Fruit fly (Drosophila melanogaster): ENCODE data around the gene CG15317.
A peak's percentile ranks its signal among the peaks of the same experiment; 100 is the strongest.

CG15317 gene

dm6 chrX:9594446-9594845 lies 38.1 kb upstream of the CG15317 start:
- peak; percentile 58 for TF ChIP-seq cwo (GFP tag; optimal IDR thresholded peaks at IDR 0.05)
- TF ChIP-seq gem (tag; optimal IDR thresholded peaks at IDR 0.05) = peak; percentile 10
- no peak for TF ChIP-seq CG8359 (GFP tag; optimal IDR thresholded peaks at IDR 0.05; ENCODE audit: borderline replicate concordance)
- TF ChIP-seq Pdp1 (GFP tag; optimal IDR thresholded peaks at IDR 0.05) = peak in 1 of 2 experiments; percentile 22
- TF ChIP-seq Meics (GFP tag; optimal IDR thresholded peaks at IDR 0.05) = peak; percentile 71

dm6 chrX:9590592-9590991 lies 34.2 kb upstream of the CG15317 start:
- no peak for TF ChIP-seq CG15696 (tag; optimal IDR thresholded peaks at IDR 0.05)
- TF ChIP-seq tgo (GFP tag; IDR thresholded peaks at IDR 0.05) = 0 out of 3 replicates have a peak, but pooled peaks have one; percentile 4
- TF ChIP-seq her (GFP tag; optimal IDR thresholded peaks at IDR 0.05) = no peak
- TF ChIP-seq Lim3 (GFP tag; IDR thresholded peaks at IDR 0.05) = no peak

dm6 chrX:9589928-9590327 lies 33.6 kb upstream of the CG15317 start:
- TF ChIP-seq sens (GFP tag) (peak; percentile 43), CG11723 (GFP tag; optimal IDR thresholded peaks at IDR 0.05) (peak; percentile 36), Hmr (GFP tag; optimal IDR thresholded peaks at IDR 0.05) (peak; percentile 30), Ada2b (GFP tag; IDR thresholded peaks at IDR 0.05) (peak; percentile 29; the same call in 1 of the 2 replicates), CG3281 (GFP tag; optimal IDR thresholded peaks at IDR 0.05) (peak; percentile 56), Rfx (GFP tag; IDR thresholded peaks at IDR 0.05) (peak; percentile 52), corto (GFP tag; optimal IDR thresholded peaks at IDR 0.05) (peak; percentile 45), tin (GFP tag; optimal IDR thresholded peaks at IDR 0.05) (peak; percentile 9), Dek (tag; optimal IDR thresholded peaks at IDR 0.05) (peak; percentile 28), NfI (GFP tag; optimal IDR thresholded peaks at IDR 0.05) (peak; percentile 34), pb (GFP tag; optimal IDR thresholded peaks at IDR 0.05) (no peak), CG32772 (GFP tag; IDR thresholded peaks at IDR 0.05) (peak; percentile 26; the same call in 1 of the 2 replicates), Mad (GFP tag; optimal IDR thresholded peaks at IDR 0.05) (no peak), CG2712 (tag; optimal IDR thresholded peaks at IDR 0.05) (peak; percentile 58), Drgx (GFP tag; IDR thresholded peaks at IDR 0.05) (peak; percentile 38; the same call in 1 of the 2 replicates), chif (GFP tag; optimal IDR thresholded peaks at IDR 0.05) (no peak), dpn (GFP tag; optimal IDR thresholded peaks at IDR 0.05) (peak in 1 of 2 experiments; percentile 43), CG9727 (GFP tag; optimal IDR thresholded peaks at IDR 0.05) (peak; percentile 15), Ravus (GFP tag; IDR thresholded peaks at IDR 0.05) (no peak), CG12769 (tag; optimal IDR thresholded peaks at IDR 0.05) (peak; percentile 22), CG2120 (GFP tag; optimal IDR thresholded peaks at IDR 0.05) (peak; percentile 56), CG18619 (GFP tag; optimal IDR thresholded peaks at IDR 0.05) (peak; percentile 47), Lhr (GFP tag; optimal IDR thresholded peaks at IDR 0.05) (no peak), Pdp1 (GFP tag; optimal IDR thresholded peaks at IDR 0.05) (peak; percentile 9 to 45), nmo (GFP tag; optimal IDR thresholded peaks at IDR 0.05) (peak; percentile 67), CG18599 (GFP tag; optimal IDR thresholded peaks at IDR 0.05) (peak; percentile 69), sug (tag; optimal IDR thresholded peaks at IDR 0.05) (peak; percentile 39), Blimp-1 (GFP tag; optimal IDR thresholded peaks at IDR 0.05) (peak; percentile 43), CG7357 (GFP tag; IDR thresholded peaks at IDR 0.05) (0 out of 3 replicates have a peak, but pooled peaks have one; percentile 21), az2 (GFP tag; optimal IDR thresholded peaks at IDR 0.05) (peak; percentile 36), Nf-YC (tag; optimal IDR thresholded peaks at IDR 0.05) (peak; percentile 39), CG10147 (GFP tag; optimal IDR thresholded peaks at IDR 0.05) (peak; percentile 45), E2f1 (GFP tag; IDR thresholded peaks at IDR 0.05) (0 out of 2 replicates have a peak, but pooled peaks have one; percentile 18), Fer2 (tag; optimal IDR thresholded peaks at IDR 0.05) (peak; percentile 30), Meics (GFP tag; optimal IDR thresholded peaks at IDR 0.05) (peak; percentile 53), amos (GFP tag; IDR thresholded peaks at IDR 0.05; ENCODE audit: partially characterized antibody) (no peak), CG8089 (GFP tag; optimal IDR thresholded peaks at IDR 0.05) (no peak), Hand (GFP tag; optimal IDR thresholded peaks at IDR 0.05) (peak; percentile 0), CG15601 (tag; optimal IDR thresholded peaks at IDR 0.05) (peak; percentile 5)

Data from whole organism, embryonic.